Fruit fly (Drosophila melanogaster) whole organism, prepupa: ENCODE results near the gene Tmx3.
A peak's percentile ranks its signal among the peaks of the same experiment; 100 is the strongest.

ENCODE experiments used
- CG10631 ChIP-seq: fragments of 200-800 bp; sonication (Bioruptor generic); optimal IDR thresholded peaks from 2 replicates; lab custom pipeline; 2016; ENCODE audit warnings: missing biosample characterization, missing genetic modification characterization
- CG11762 ChIP-seq: fragments of 200-800 bp; sonication (Bioruptor generic); optimal IDR thresholded peaks from 3 replicates; lab custom pipeline; 2016; ENCODE audit warnings: missing biosample characterization, missing genetic modification characterization; ENCODE audit not compliant: insufficient read depth
- CG11902 ChIP-seq: fragments of 200-800 bp; sonication (Bioruptor generic); optimal IDR thresholded peaks from 3 replicates; lab custom pipeline; 2016; ENCODE audit warnings: missing biosample characterization, missing genetic modification characterization
- CG15336 ChIP-seq: fragments of 200-800 bp; sonication (Bioruptor generic); IDR thresholded peaks from 2 replicates; pipeline ENCODE4 v1.3.6; 2022; ENCODE audit warnings: missing biosample characterization, missing genetic modification characterization
- CG1621 ChIP-seq: fragments of 200-800 bp; sonication (Bioruptor generic); optimal IDR thresholded peaks from 3 replicates; lab custom pipeline; 2018; ENCODE audit warnings: missing biosample characterization, mild to moderate bottlenecking, missing genetic modification characterization
- CG16779 ChIP-seq: fragments of 200-800 bp; sonication (Bioruptor generic); optimal IDR thresholded peaks from 3 replicates; lab custom pipeline; 2017; ENCODE audit warnings: missing biosample characterization, mild to moderate bottlenecking, missing genetic modification characterization
- CG3032 ChIP-seq: fragments of 200-800 bp; optimal IDR thresholded peaks from 2 replicates; lab custom pipeline; 2019; ENCODE audit warnings: missing biosample characterization, mild to moderate bottlenecking, missing genetic modification characterization, moderate library complexity
- CG31627 ChIP-seq: fragments of 200-800 bp; sonication (Bioruptor generic); optimal IDR thresholded peaks from 3 replicates; lab custom pipeline; 2016; ENCODE audit warnings: missing biosample characterization, missing genetic modification characterization
- CG32006 ChIP-seq: fragments of 200-800 bp; sonication (Bioruptor generic); optimal IDR thresholded peaks from 3 replicates; lab custom pipeline; 2017; ENCODE audit warnings: missing biosample characterization, mild to moderate bottlenecking, missing genetic modification characterization
- CG3919 ChIP-seq: fragments of 200-800 bp; sonication (Bioruptor generic); optimal IDR thresholded peaks from 3 replicates; lab custom pipeline; 2016; ENCODE audit warnings: missing biosample characterization, missing genetic modification characterization
- CG4318 ChIP-seq: fragments of 200-800 bp; sonication (Bioruptor generic); optimal IDR thresholded peaks from 3 replicates; lab custom pipeline; 2017; ENCODE audit warnings: missing biosample characterization, mild to moderate bottlenecking, missing genetic modification characterization
- CG6276 ChIP-seq: fragments of 200-800 bp; sonication (Bioruptor generic); optimal IDR thresholded peaks from 2 replicates; lab custom pipeline; 2017; ENCODE audit warnings: missing biosample characterization, mild to moderate bottlenecking, missing genetic modification characterization
- CG6792 ChIP-seq: fragments of 200-800 bp; sonication (Bioruptor generic); optimal IDR thresholded peaks from 3 replicates; lab custom pipeline; 2016; ENCODE audit warnings: missing biosample characterization, missing genetic modification characterization
- CG6808 ChIP-seq: fragments of 200-800 bp; sonication (Bioruptor generic); optimal IDR thresholded peaks from 3 replicates; lab custom pipeline; 2017; ENCODE audit warnings: missing biosample characterization, missing genetic modification characterization, mild to moderate bottlenecking, moderate library complexity, missing genetic modification reagents
- CG7368 ChIP-seq: fragments of 200-800 bp; sonication (Bioruptor generic); optimal IDR thresholded peaks from 3 replicates; lab custom pipeline; 2016; ENCODE audit warnings: missing biosample characterization, missing genetic modification characterization
- CG8119 ChIP-seq: fragments of 200-800 bp; sonication (Bioruptor generic); IDR thresholded peaks from 3 replicates; pipeline ENCODE4 v1.3.6; 2022; ENCODE audit warnings: missing biosample characterization, missing genetic modification characterization
- CG8319 ChIP-seq: fragments of 200-800 bp; sonication (Bioruptor generic); optimal IDR thresholded peaks from 3 replicates; lab custom pipeline; 2016; ENCODE audit warnings: missing biosample characterization, missing genetic modification characterization
- CG9139 ChIP-seq: fragments of 200-800 bp; sonication (Bioruptor generic); optimal IDR thresholded peaks from 3 replicates; lab custom pipeline; 2017; ENCODE audit warnings: missing biosample characterization, mild to moderate bottlenecking, missing genetic modification characterization
- Eip78C ChIP-seq: fragments of 200-800 bp; sonication (Bioruptor generic); peaks from one replicate; lab custom pipeline; 2016; ENCODE audit warnings: missing biosample characterization, missing genetic modification characterization
- Eip93F ChIP-seq: fragments of 200-800 bp; sonication (Bioruptor generic); optimal IDR thresholded peaks from 2 replicates; lab custom pipeline; 2016; ENCODE audit warnings: missing biosample characterization, mild to moderate bottlenecking, missing genetic modification characterization
- Ets21C ChIP-seq: fragments of 200-800 bp; sonication (Bioruptor generic); optimal IDR thresholded peaks from 3 replicates; lab custom pipeline; 2016; ENCODE audit warnings: missing biosample characterization, missing genetic modification characterization
- Ets96B ChIP-seq: fragments of 200-800 bp; optimal IDR thresholded peaks from 2 replicates; lab custom pipeline; 2019; ENCODE audit warnings: missing biosample characterization, mild to moderate bottlenecking, missing genetic modification characterization, moderate library complexity
- Gug ChIP-seq: fragments of 200-800 bp; sonication (Bioruptor generic); IDR thresholded peaks from 2 replicates; pipeline ENCODE4 v1.3.6; 2022; ENCODE audit warnings: missing biosample characterization, missing genetic modification characterization
- Hr38 ChIP-seq: sonication (Bioruptor generic); optimal IDR thresholded peaks from 2 replicates; lab custom pipeline; 2016; ENCODE audit warnings: missing biosample characterization, missing genetic modification characterization
- Hr39 ChIP-seq: fragments of 200-800 bp; sonication (Bioruptor generic); optimal IDR thresholded peaks from 2 replicates; lab custom pipeline; 2016; ENCODE audit warnings: missing biosample characterization, missing genetic modification characterization
- Hr4 ChIP-seq: fragments of 200-800 bp; sonication (Bioruptor generic); optimal IDR thresholded peaks from 3 replicates; lab custom pipeline; 2016; ENCODE audit warnings: missing biosample characterization, missing genetic modification characterization
- Met ChIP-seq: fragments of 200-800 bp; sonication (Bioruptor generic); optimal IDR thresholded peaks from 3 replicates; lab custom pipeline; 2016; ENCODE audit warnings: missing biosample characterization, missing genetic modification characterization
- OdsH ChIP-seq: fragments of 200-800 bp; sonication (Bioruptor generic); optimal IDR thresholded peaks from 3 replicates; lab custom pipeline; 2016; ENCODE audit warnings: missing biosample characterization, missing genetic modification characterization
- Smox ChIP-seq: fragments of 200-800 bp; sonication (Bioruptor generic); optimal IDR thresholded peaks from 3 replicates; lab custom pipeline; 2016; ENCODE audit warnings: missing biosample characterization, missing genetic modification characterization
- Sox102F ChIP-seq: fragments of 200-800 bp; sonication (Bioruptor generic); optimal IDR thresholded peaks from 2 replicates; lab custom pipeline; 2016; ENCODE audit warnings: missing biosample characterization, mild to moderate bottlenecking, missing genetic modification characterization
- Sox14 ChIP-seq: fragments of 200-800 bp; sonication (Bioruptor generic); optimal IDR thresholded peaks from 3 replicates; lab custom pipeline; 2016; ENCODE audit warnings: missing biosample characterization, missing genetic modification characterization
- Sox15 ChIP-seq: fragments of 200-800 bp; sonication (Bioruptor generic); optimal IDR thresholded peaks from 3 replicates; lab custom pipeline; 2016; ENCODE audit warnings: missing biosample characterization, missing genetic modification characterization
- achi ChIP-seq: fragments of 200-800 bp; sonication (Bioruptor generic); optimal IDR thresholded peaks from 3 replicates; lab custom pipeline; 2016; ENCODE audit warnings: missing biosample characterization, missing genetic modification characterization
- acj6 ChIP-seq: fragments of 200-800 bp; sonication (Bioruptor generic); optimal IDR thresholded peaks from 3 replicates; lab custom pipeline; 2016; ENCODE audit warnings: missing biosample characterization, missing genetic modification characterization
- cyc ChIP-seq: fragments of 200-800 bp; sonication (Bioruptor generic); optimal IDR thresholded peaks from 3 replicates; lab custom pipeline; 2016; ENCODE audit warnings: missing biosample characterization, missing genetic modification characterization
- dac ChIP-seq: fragments of 200-800 bp; sonication (Bioruptor generic); optimal IDR thresholded peaks from 2 replicates; lab custom pipeline; 2017; ENCODE audit warnings: missing biosample characterization, mild to moderate bottlenecking, missing genetic modification characterization
- dsx ChIP-seq: fragments of 200-800 bp; optimal IDR thresholded peaks from 3 replicates; lab custom pipeline; 2019; ENCODE audit warnings: missing biosample characterization, mild to moderate bottlenecking, missing genetic modification characterization, moderate library complexity; ENCODE audit not compliant: poor library complexity, severe bottlenecking
- esn ChIP-seq: fragments of 200-800 bp; sonication (Bioruptor generic); optimal IDR thresholded peaks from 2 replicates; lab custom pipeline; 2016; ENCODE audit warnings: missing biosample characterization, mild to moderate bottlenecking, missing genetic modification characterization, moderate library complexity
- fd59A ChIP-seq: fragments of 200-800 bp; sonication (Bioruptor generic); optimal IDR thresholded peaks from 2 replicates; lab custom pipeline; 2017; ENCODE audit warnings: missing biosample characterization, mild to moderate bottlenecking, missing genetic modification characterization, missing genetic modification reagents
- fd85E ChIP-seq: fragments of 200-800 bp; sonication (Bioruptor generic); optimal IDR thresholded peaks from 3 replicates; lab custom pipeline; 2016; ENCODE audit warnings: missing biosample characterization, missing genetic modification characterization
- lz ChIP-seq: fragments of 200-800 bp; sonication (Bioruptor generic); optimal IDR thresholded peaks from 3 replicates; lab custom pipeline; 2016; ENCODE audit warnings: missing biosample characterization, missing genetic modification characterization
- pdm3 ChIP-seq: fragments of 200-800 bp; sonication (Bioruptor generic); optimal IDR thresholded peaks from 3 replicates; lab custom pipeline; 2016; ENCODE audit warnings: missing biosample characterization, missing genetic modification characterization
- salr ChIP-seq, 2 experiments: fragments of 200-800 bp; sonication (Bioruptor generic); optimal IDR thresholded peaks; 3 replicates each; lab custom pipeline; 2016 to 2018; ENCODE audit warnings: missing biosample characterization in 2 of 2, missing genetic modification characterization in 2 of 2, mild to moderate bottlenecking in 1 of 2
- spab ChIP-seq: fragments of 200-800 bp; sonication (Bioruptor generic); optimal IDR thresholded peaks from 2 replicates; lab custom pipeline; 2017; ENCODE audit warnings: missing biosample characterization, mild to moderate bottlenecking, missing genetic modification characterization, missing genetic modification reagents
- ss ChIP-seq, 2 experiments: fragments of 200-800 bp; sonication (Bioruptor generic); optimal IDR thresholded peaks; 2 replicates in 1 of 2; 3 replicates in 1 of 2; lab custom pipeline; 2017 to 2018; ENCODE audit warnings: mild to moderate bottlenecking in 2 of 2, missing biosample characterization in 2 of 2, missing genetic modification characterization in 2 of 2, moderate library complexity in 1 of 2
- svp ChIP-seq: fragments of 200-800 bp; sonication (Bioruptor generic); peaks from one replicate; lab custom pipeline; 2016; ENCODE audit warnings: missing biosample characterization, missing genetic modification characterization
- topi ChIP-seq: fragments of 200-800 bp; sonication (Bioruptor generic); optimal IDR thresholded peaks from 3 replicates; lab custom pipeline; 2016; ENCODE audit warnings: missing biosample characterization, missing genetic modification characterization
- vri ChIP-seq: fragments of 200-800 bp; sonication (Bioruptor generic); optimal IDR thresholded peaks from 3 replicates; lab custom pipeline; 2016; ENCODE audit warnings: missing biosample characterization, mild to moderate bottlenecking, missing genetic modification characterization

Tmx3 gene

dm6 chr3L:16203236-16203635, 25.7 kb upstream of the Tmx3 start (continued):
- TF ChIP-seq CG6808 (GFP tag; lab: Kevin White, UChicago) (peak; percentile 64), CG8119 (peak; percentile 66; the same call in 2 of the 3 replicates), fd59A (GFP tag; lab: Kevin White, UChicago) (peak; percentile 74), Eip93F (peak; percentile 64), vri (GFP tag; lab: Kevin White, UChicago) (peak; percentile 85), CG10631 (peak; percentile 70), Eip78C (GFP tag; lab: Kevin White, UChicago) (peak; percentile 93), CG4318 (no peak), CG6276 (GFP tag; lab: Kevin White, UChicago) (peak; percentile 10), Hr4 (GFP tag; lab: Kevin White, UChicago) (peak; percentile 54), OdsH (peak; percentile 79), Hr39 (GFP tag; lab: Kevin White, UChicago) (peak; percentile 89), Hr38 (no peak), CG9139 (GFP tag; lab: Kevin White, UChicago) (no peak), ss (GFP tag; optimal IDR thresholded peaks at IDR 0.05; lab: Kevin White, UChicago) (peak in 1 of 2 experiments; percentile 10), spab (GFP tag; lab: Kevin White, UChicago) (peak; percentile 60), Gug (GFP tag; lab: Robert Waterston, UW) (peak; percentile 54), Sox102F (GFP tag; lab: Kevin White, UChicago) (peak; percentile 74), CG15336 (GFP tag; lab: Robert Waterston, UW) (peak; percentile 57), Smox (GFP tag; lab: Kevin White, UChicago) (peak; percentile 75), Sox14 (GFP tag; lab: Kevin White, UChicago) (peak; percentile 82), CG16779 (tag; lab: Kevin White, UChicago) (no peak), cyc (GFP tag; lab: Kevin White, UChicago) (peak; percentile 86), pdm3 (GFP tag; lab: Kevin White, UChicago) (peak; percentile 78), topi (peak; percentile 83), CG8319 (GFP tag; lab: Kevin White, UChicago) (peak; percentile 58), fd85E (GFP tag; lab: Kevin White, UChicago) (no peak), Ets96B (tag; lab: Kevin White, UChicago) (peak; percentile 72), achi (peak; percentile 59), lz (GFP tag; lab: Kevin White, UChicago) (peak; percentile 75), Met (peak; percentile 83), CG32006 (GFP tag; lab: Kevin White, UChicago) (peak; percentile 62), salr (GFP tag; optimal IDR thresholded peaks at IDR 0.05; lab: Kevin White, UChicago) (peak; percentile 52 to 54)
- TF ChIP-seq, all 60 proteins: peak for 54

DNA sequence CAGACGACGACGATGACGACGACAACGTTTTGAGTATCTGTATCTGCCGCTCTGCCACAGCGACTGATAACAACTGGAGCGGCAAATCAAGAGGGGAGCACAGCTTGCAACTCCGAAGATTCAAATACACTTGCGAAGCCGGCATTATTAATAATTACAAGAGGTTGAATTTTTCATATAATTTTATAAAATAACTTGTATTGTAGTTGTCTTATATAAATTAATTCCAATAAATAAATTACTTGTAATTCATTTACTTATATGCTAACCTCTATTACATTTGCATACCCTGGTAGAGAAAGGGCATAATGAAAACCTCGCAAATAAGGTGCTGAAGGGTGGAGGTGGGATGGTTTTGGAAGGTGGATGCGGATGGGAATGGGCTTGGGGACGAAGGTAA, 24.8 kb upstream of the Tmx3 start:
- TF ChIP-seq cyc (GFP tag; lab: Kevin White, UChicago) (peak; percentile 66), CG3919 (peak; percentile 77), CG1621 (peak; percentile 42), CG8319 (GFP tag; lab: Kevin White, UChicago) (peak; percentile 56), CG6808 (GFP tag; lab: Kevin White, UChicago) (peak; percentile 52), Eip93F (peak; percentile 44), topi (peak; percentile 67), CG4318 (no peak), CG7368 (GFP tag; lab: Kevin White, UChicago) (peak; percentile 71), CG31627 (peak; percentile 41), svp (GFP tag; lab: Kevin White, UChicago) (peak; percentile 90), CG3032 (tag; lab: Kevin White, UChicago) (peak; percentile 76), OdsH (peak; percentile 70), Ets21C (GFP tag; lab: Kevin White, UChicago) (no peak), Smox (GFP tag; lab: Kevin White, UChicago) (peak; percentile 64), dsx (GFP tag; lab: Kevin White, UChicago) (peak; percentile 63), Sox15 (GFP tag; lab: Kevin White, UChicago) (peak; percentile 59), CG15336 (GFP tag; lab: Robert Waterston, UW) (peak; percentile 50; the same call in 1 of the 2 replicates), Hr4 (GFP tag; lab: Kevin White, UChicago) (peak; percentile 10), CG11902 (peak; percentile 70), Eip78C (GFP tag; lab: Kevin White, UChicago) (peak; percentile 91), Sox102F (GFP tag; lab: Kevin White, UChicago) (peak; percentile 66), esn (GFP tag; lab: Kevin White, UChicago) (peak; percentile 72), CG8119 (peak; percentile 59), CG6792 (GFP tag; lab: Kevin White, UChicago) (peak; percentile 74), acj6 (GFP tag; lab: Kevin White, UChicago) (peak; percentile 75), fd59A (GFP tag; lab: Kevin White, UChicago) (peak; percentile 64), CG6276 (GFP tag; lab: Kevin White, UChicago) (no peak), dac (GFP tag; lab: Kevin White, UChicago) (no peak), ss (GFP tag; optimal IDR thresholded peaks at IDR 0.05; lab: Kevin White, UChicago) (peak; percentile 48 to 68), CG11762 (GFP tag; lab: Kevin White, UChicago) (peak; percentile 49)
